Worm (Caenorhabditis elegans) whole organism, mixed stage, embryonic: ENCODE data around the gene fshr-1.

Experiments used
- M03D4.4 ChIP-seq: sonication (generic microtip); optimal IDR thresholded peaks from 2 replicates; lab custom pipeline; 2017; ENCODE audit warnings: mild to moderate bottlenecking, missing genetic modification characterization, missing compliant biosample characterization
- bed-3 ChIP-seq: fragments of 200-800 bp; sonication (Bioruptor generic); optimal IDR thresholded peaks from 3 replicates; lab custom pipeline; 2018; ENCODE audit warnings: mild to moderate bottlenecking, missing genetic modification characterization, moderate library complexity, missing compliant biosample characterization
- blmp-1 ChIP-seq: fragments of 150-350 bp; optimal IDR thresholded peaks from 2 replicates; lab custom pipeline; 2014; ENCODE audit warnings: missing biosample characterization, missing genetic modification characterization
- ceh-39 ChIP-seq: fragments of 150-350 bp; optimal IDR thresholded peaks from 2 replicates; lab custom pipeline; 2014; ENCODE audit warnings: missing biosample characterization, missing genetic modification characterization
- ceh-43 ChIP-seq: fragments of 200-800 bp; sonication (Bioruptor generic); optimal IDR thresholded peaks from 2 replicates; lab custom pipeline; 2018; ENCODE audit warnings: mild to moderate bottlenecking, missing genetic modification characterization, moderate library complexity, missing compliant biosample characterization
- ceh-83 ChIP-seq: fragments of 200-800 bp; sonication (Bioruptor generic); optimal IDR thresholded peaks from 2 replicates; lab custom pipeline; 2018; ENCODE audit warnings: mild to moderate bottlenecking, missing genetic modification characterization, missing compliant biosample characterization
- cnd-1 ChIP-seq: fragments of 200-800 bp; sonication (Bioruptor generic); optimal IDR thresholded peaks from 2 replicates; lab custom pipeline; 2018; ENCODE audit warnings: mild to moderate bottlenecking, missing genetic modification characterization, missing compliant biosample characterization
- elt-1 ChIP-seq: sonication (generic microtip); optimal IDR thresholded peaks from 2 replicates; lab custom pipeline; 2017; ENCODE audit warnings: missing genetic modification characterization, mild to moderate bottlenecking, missing compliant biosample characterization, antibody characterized with exemption, moderate library complexity, borderline replicate concordance; ENCODE audit not compliant: insufficient read depth
- ham-2 ChIP-seq: fragments of 200-800 bp; sonication (Bioruptor generic); optimal IDR thresholded peaks from 2 replicates; lab custom pipeline; 2018; ENCODE audit warnings: mild to moderate bottlenecking, missing genetic modification characterization, missing compliant biosample characterization
- hlh-1 ChIP-seq: fragments of 150-350 bp; optimal IDR thresholded peaks from 2 replicates; lab custom pipeline; 2014; ENCODE audit warnings: missing biosample characterization, missing genetic modification reagents, missing genetic modification characterization
- lin-13 ChIP-seq: fragments of 150-350 bp; optimal IDR thresholded peaks from 2 replicates; lab custom pipeline; 2014; ENCODE audit warnings: missing biosample characterization, missing genetic modification characterization
- lsy-2 ChIP-seq: fragments of 150-350 bp; optimal IDR thresholded peaks from 2 replicates; lab custom pipeline; 2014; ENCODE audit warnings: missing biosample characterization, missing genetic modification characterization
- mab-5 ChIP-seq: fragments of 150-350 bp; optimal IDR thresholded peaks from 2 replicates; lab custom pipeline; 2014; ENCODE audit warnings: missing biosample characterization, missing genetic modification characterization
- mep-1 ChIP-seq: fragments of 150-350 bp; optimal IDR thresholded peaks from 2 replicates; lab custom pipeline; 2017; ENCODE audit warnings: missing biosample characterization, missing genetic modification reagents, missing genetic modification characterization, inconsistent platforms
- mls-2 ChIP-seq: sonication (generic microtip); optimal IDR thresholded peaks from 2 replicates; lab custom pipeline; 2016; ENCODE audit warnings: mild to moderate bottlenecking, missing genetic modification characterization, moderate library complexity, missing compliant biosample characterization
- nhr-12 ChIP-seq: fragments of 150-350 bp; optimal IDR thresholded peaks from 2 replicates; lab custom pipeline; 2014; ENCODE audit warnings: missing biosample characterization, missing genetic modification characterization
- nhr-2 ChIP-seq: fragments of 150-350 bp; optimal IDR thresholded peaks from 2 replicates; lab custom pipeline; 2014; ENCODE audit warnings: missing biosample characterization, missing genetic modification characterization
- nhr-237 ChIP-seq: fragments of 150-350 bp; optimal IDR thresholded peaks from 2 replicates; lab custom pipeline; 2014; ENCODE audit warnings: missing biosample characterization, missing genetic modification characterization
- nhr-28 ChIP-seq: fragments of 150-350 bp; optimal IDR thresholded peaks from 2 replicates; lab custom pipeline; 2014; ENCODE audit warnings: missing biosample characterization, missing genetic modification characterization
- pha-4 ChIP-seq: fragments of 150-350 bp; optimal IDR thresholded peaks from 2 replicates; lab custom pipeline; 2018; ENCODE audit warnings: missing biosample characterization, missing genetic modification reagents, missing genetic modification characterization
- sem-2 ChIP-seq: fragments of 200-800 bp; sonication (Bioruptor generic); optimal IDR thresholded peaks from 2 replicates; lab custom pipeline; 2018; ENCODE audit warnings: mild to moderate bottlenecking, missing genetic modification characterization, missing compliant biosample characterization
- snpc-4 ChIP-seq: fragments of 150-350 bp; optimal IDR thresholded peaks from 2 replicates; lab custom pipeline; 2014; ENCODE audit warnings: missing biosample characterization, missing genetic modification characterization
- sptf-1 ChIP-seq: sonication (generic microtip); optimal IDR thresholded peaks from 2 replicates; lab custom pipeline; 2017; ENCODE audit warnings: mild to moderate bottlenecking, missing genetic modification characterization, moderate library complexity, missing compliant biosample characterization
- tbx-8 ChIP-seq: fragments of 200-800 bp; sonication (Bioruptor generic); optimal IDR thresholded peaks from 2 replicates; lab custom pipeline; 2018; ENCODE audit warnings: mild to moderate bottlenecking, missing genetic modification characterization, moderate library complexity, missing compliant biosample characterization
- unc-120 ChIP-seq: sonication (generic microtip); optimal IDR thresholded peaks from 2 replicates; lab custom pipeline; 2017; ENCODE audit warnings: missing genetic modification characterization, missing compliant biosample characterization; ENCODE audit not compliant: poor library complexity, severe bottlenecking
- unc-62 ChIP-seq: fragments of 150-350 bp; optimal IDR thresholded peaks from 2 replicates; lab custom pipeline; 2014; ENCODE audit warnings: missing biosample characterization, missing genetic modification reagents, missing genetic modification characterization
- zip-8 ChIP-seq: fragments of 150-350 bp; optimal IDR thresholded peaks from 2 replicates; lab custom pipeline; 2014; ENCODE audit warnings: missing biosample characterization, missing genetic modification characterization
- ztf-11 ChIP-seq: fragments of 150-350 bp; optimal IDR thresholded peaks from 2 replicates; lab custom pipeline; 2014; ENCODE audit warnings: missing biosample characterization, missing genetic modification characterization

Gene fshr-1

ce11 chrV:9926240-9926639 is 36.6 kb downstream of the fshr-1 start, which contains the start of gene C50H2.13:
Gene C50H2.13, plus strand, starts transcription at chrV:9926540.
- no peak for TF ChIP-seq unc-62
- no peak for TF ChIP-seq nhr-2 (tag; lab: Kevin White, UChicago)
- no peak for TF ChIP-seq cnd-1 (tag; lab: Kevin White, UChicago)
- no peak for TF ChIP-seq lin-13 (tag; lab: Kevin White, UChicago)
- TF ChIP-seq hlh-1 (tag; lab: Kevin White, UChicago), result no peak
- TF ChIP-seq bed-3 (GFP tag; lab: Kevin White, UChicago), result no peak
- TF ChIP-seq ceh-43, result no peak
- TF ChIP-seq elt-1 (tag; lab: Kevin White, UChicago), result no peak
- no peak for TF ChIP-seq nhr-12 (tag; lab: Kevin White, UChicago)
- TF ChIP-seq pha-4 (tag; lab: Kevin White, UChicago), result no peak

- TF ChIP-seq hlh-1 (tag; lab: Kevin White, UChicago) (no peak), mep-1 (tag; lab: Kevin White, UChicago) (no peak), M03D4.4 (no peak), bed-3 (GFP tag; lab: Kevin White, UChicago) (no peak), lin-13 (tag; lab: Kevin White, UChicago) (no peak), cnd-1 (tag; lab: Kevin White, UChicago) (no peak), lsy-2 (tag; lab: Kevin White, UChicago) (no peak), nhr-12 (tag; lab: Kevin White, UChicago) (no peak), sem-2 (GFP tag; lab: Kevin White, UChicago) (no peak), tbx-8 (GFP tag; lab: Kevin White, UChicago) (no peak), blmp-1 (no peak), snpc-4 (tag; lab: Kevin White, UChicago) (no peak), nhr-28 (tag; lab: Kevin White, UChicago) (no peak), unc-120 (tag; lab: Kevin White, UChicago) (no peak), zip-8 (tag; lab: Kevin White, UChicago) (no peak), ceh-83 (GFP tag; lab: Kevin White, UChicago) (no peak), ceh-43 (no peak), unc-62 (no peak), elt-1 (tag; lab: Kevin White, UChicago) (no peak)
Observed at ce11 chrV:9927381-9927780, 37.7 kb downstream of the fshr-1 start.

ce11 chrV:9927954-9928353 is 38.3 kb downstream of the fshr-1 start:
- TF ChIP-seq M03D4.4 (no peak), nhr-28 (tag; lab: Kevin White, UChicago) (no peak), zip-8 (tag; lab: Kevin White, UChicago) (no peak), mab-5 (tag; lab: Kevin White, UChicago) (no peak), sptf-1 (tag; lab: Kevin White, UChicago) (no peak), snpc-4 (tag; lab: Kevin White, UChicago) (no peak), nhr-237 (no peak), lsy-2 (tag; lab: Kevin White, UChicago) (no peak), mls-2 (no peak), unc-120 (tag; lab: Kevin White, UChicago) (no peak), nhr-12 (tag; lab: Kevin White, UChicago) (no peak), ham-2 (GFP tag; lab: Kevin White, UChicago) (no peak), ztf-11 (tag; lab: Kevin White, UChicago) (no peak), ceh-39 (tag; lab: Kevin White, UChicago) (no peak)

- TF ChIP-seq mep-1 (tag; lab: Kevin White, UChicago), result peak; percentile 66
- TF ChIP-seq bed-3 (GFP tag; lab: Kevin White, UChicago), result no peak
- TF ChIP-seq sptf-1 (tag; lab: Kevin White, UChicago), result peak; percentile 0
- TF ChIP-seq lsy-2 (tag; lab: Kevin White, UChicago), result peak; percentile 21
- TF ChIP-seq M03D4.4, result peak; percentile 13
Observed at ce11 chrV:9930612-9931065, 41.0 kb downstream of the fshr-1 start, which contains the start of the genes rmh-2 and suds-3. Gene rmh-2, minus strand, starts transcription at chrV:9930775. Gene suds-3, plus strand, starts transcription at chrV:9931015.

ce11 chrV:9937435-9937834 is 47.8 kb downstream of the fshr-1 start, which contains the start of gene srj-33:
Gene srj-33, minus strand, starts transcription at chrV:9937535.
- no peak for TF ChIP-seq nhr-12 (tag; lab: Kevin White, UChicago)
- no peak for TF ChIP-seq ceh-83 (GFP tag; lab: Kevin White, UChicago)
- TF ChIP-seq mab-5 (tag; lab: Kevin White, UChicago), result no peak
- TF ChIP-seq ceh-39 (tag; lab: Kevin White, UChicago), result no peak
